5 fruit fly cellular contexts compared by ENCODE assay signal in the genomic region with DNA sequence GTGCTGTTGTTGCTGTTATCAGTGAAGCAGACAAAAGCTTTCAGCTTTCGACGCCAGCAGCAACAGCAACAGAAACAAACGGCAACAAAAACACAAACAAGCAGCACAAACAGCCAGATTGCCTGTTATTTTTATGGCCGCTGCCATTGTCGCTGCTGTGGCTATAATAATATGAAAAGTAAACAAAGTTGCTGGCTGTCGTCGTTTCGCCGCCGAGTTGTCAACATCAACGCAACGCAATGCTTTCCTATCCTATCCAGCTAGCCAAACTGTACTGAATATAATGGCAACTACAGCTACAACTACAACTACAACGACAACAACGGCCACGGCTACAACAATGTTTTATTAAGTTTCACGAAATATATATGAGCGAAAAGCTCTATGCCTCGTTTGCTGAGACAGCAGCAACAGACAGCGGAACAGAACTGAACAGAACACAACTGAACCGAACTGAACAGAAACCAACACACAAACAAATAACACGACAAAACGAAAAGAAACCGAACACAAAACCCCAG.
TF ChIP-seq lines count a peak whose summit lies in the region.

No protein-coding gene starts in this region.

- peak; percentile 21 for TF ChIP-seq CTCF in whole organism, embryonic (GFP tag; optimal IDR thresholded peaks at IDR 0.05; lab: Kevin White, UChicago)

TF ChIP-seq in whole organism, adult, 20 proteins besides CTCF, POLR2A, EP300 and RAD21 (continues in another document):
- TF ChIP-seq bab1 (GFP tag; optimal IDR thresholded peaks at IDR 0.05; lab: Kevin White, UChicago) (peak; percentile 89), toe (GFP tag; optimal IDR thresholded peaks at IDR 0.05; lab: Kevin White, UChicago) (no peak), Clk (GFP tag; optimal IDR thresholded peaks at IDR 0.05; lab: Kevin White, UChicago) (peak; percentile 27), CG7045 (GFP tag; optimal IDR thresholded peaks at IDR 0.05; lab: Kevin White, UChicago) (peak; percentile 29), CG7101 (tag; optimal IDR thresholded peaks at IDR 0.05; lab: Kevin White, UChicago) (peak; percentile 48), cnc (optimal IDR thresholded peaks at IDR 0.05; lab: Kevin White, UChicago) (no peak), ovo (GFP tag; optimal IDR thresholded peaks at IDR 0.05; lab: Kevin White, UChicago) (peak; percentile 3), CG33017 (tag; optimal IDR thresholded peaks at IDR 0.05; lab: Kevin White, UChicago) (no peak), CG12768 (GFP tag; optimal IDR thresholded peaks at IDR 0.05; lab: Kevin White, UChicago) (no peak), CG14711 (tag; optimal IDR thresholded peaks at IDR 0.05; lab: Kevin White, UChicago) (peak; percentile 41), Crg-1 (GFP tag; optimal IDR thresholded peaks at IDR 0.05; lab: Kevin White, UChicago) (peak; percentile 64), Hr96 (GFP tag; optimal IDR thresholded peaks at IDR 0.05; lab: Kevin White, UChicago) (no peak), kay (GFP tag; lab: Kevin White, UChicago; ENCODE audit: borderline replicate concordance) (peak; percentile 90), CG11617 (GFP tag; optimal IDR thresholded peaks at IDR 0.05; lab: Kevin White, UChicago) (peak; percentile 8), Mnt (GFP tag; optimal IDR thresholded peaks at IDR 0.05; lab: Kevin White, UChicago) (no peak), pad (GFP tag; optimal IDR thresholded peaks at IDR 0.05; lab: Kevin White, UChicago) (no peak), CG1620 (GFP tag; optimal IDR thresholded peaks at IDR 0.05; lab: Kevin White, UChicago) (no peak)

TF ChIP-seq in whole organism, embryonic, 481 proteins besides CTCF, POLR2A, EP300 and RAD21 (continues in another document):
- TF ChIP-seq CG3995 (GFP tag; optimal IDR thresholded peaks at IDR 0.05; lab: Kevin White, UChicago) (no peak), CG2712 (tag; optimal IDR thresholded peaks at IDR 0.05; lab: Kevin White, UChicago) (no peak), dm (GFP tag; optimal IDR thresholded peaks at IDR 0.05; lab: Kevin White, UChicago) (no peak), CG6813 (GFP tag; optimal IDR thresholded peaks at IDR 0.05; lab: Kevin White, UChicago) (peak; percentile 49), sd (tag; optimal IDR thresholded peaks at IDR 0.05; lab: Kevin White, UChicago) (peak; percentile 59), otp (GFP tag; IDR thresholded peaks at IDR 0.05; lab: Robert Waterston, UW) (no peak), kay (GFP tag; optimal IDR thresholded peaks at IDR 0.05; lab: Kevin White, UChicago) (no peak), PHDP (tag; optimal IDR thresholded peaks at IDR 0.05; lab: Kevin White, UChicago) (peak; percentile 55), grn (GFP tag; optimal IDR thresholded peaks at IDR 0.05; lab: Kevin White, UChicago) (no peak), Lpt (GFP tag; optimal IDR thresholded peaks at IDR 0.05; lab: Kevin White, UChicago) (no peak), CG6272 (GFP tag; IDR thresholded peaks at IDR 0.05; lab: Robert Waterston, UW) (no peak), Atf3 (GFP tag; optimal IDR thresholded peaks at IDR 0.05; lab: Kevin White, UChicago) (no peak), kni (GFP tag; optimal IDR thresholded peaks at IDR 0.05; lab: Kevin White, UChicago) (peak; percentile 50), CG31388 (GFP tag; optimal IDR thresholded peaks at IDR 0.05; lab: Kevin White, UChicago) (no peak), bab2 (GFP tag; optimal IDR thresholded peaks at IDR 0.05; lab: Kevin White, UChicago) (no peak), ro (GFP tag; IDR thresholded peaks at IDR 0.05; lab: Robert Waterston, UW) (no peak), ssp (GFP tag; IDR thresholded peaks at IDR 0.05; lab: Robert Waterston, UW) (no peak), nerfin-2 (GFP tag; IDR thresholded peaks at IDR 0.05; lab: Robert Waterston, UW; ENCODE audit: partially characterized antibody) (no peak)

TF ChIP-seq in whole organism, prepupa, 60 proteins besides CTCF, POLR2A, EP300 and RAD21 (continues in another document):
- TF ChIP-seq CG1621 (tag; optimal IDR thresholded peaks at IDR 0.05; lab: Kevin White, UChicago) (no peak), Eip78C (GFP tag; lab: Kevin White, UChicago) (peak; percentile 39), dac (GFP tag; optimal IDR thresholded peaks at IDR 0.05; lab: Kevin White, UChicago) (no peak), Eip75B (GFP tag; optimal IDR thresholded peaks at IDR 0.05; lab: Kevin White, UChicago) (no peak), CG6854 (GFP tag; optimal IDR thresholded peaks at IDR 0.05; lab: Kevin White, UChicago) (peak; percentile 11), eg (GFP tag; IDR thresholded peaks at IDR 0.05; lab: Robert Waterston, UW) (0 out of 3 replicates have a peak, but pooled peaks have one; percentile 24), OdsH (GFP tag; optimal IDR thresholded peaks at IDR 0.05; lab: Kevin White, UChicago) (no peak), Ets96B (tag; optimal IDR thresholded peaks at IDR 0.05; lab: Kevin White, UChicago) (no peak), net (GFP tag; optimal IDR thresholded peaks at IDR 0.05; lab: Kevin White, UChicago) (no peak), CG15336 (GFP tag; IDR thresholded peaks at IDR 0.05; lab: Robert Waterston, UW) (peak; percentile 40), cyc (GFP tag; optimal IDR thresholded peaks at IDR 0.05; lab: Kevin White, UChicago) (no peak), Hr39 (GFP tag; optimal IDR thresholded peaks at IDR 0.05; lab: Kevin White, UChicago) (no peak), Sox14 (GFP tag; optimal IDR thresholded peaks at IDR 0.05; lab: Kevin White, UChicago) (peak; percentile 3), fkh (GFP tag; optimal IDR thresholded peaks at IDR 0.05; lab: Kevin White, UChicago) (peak; percentile 94), CG7368 (GFP tag; optimal IDR thresholded peaks at IDR 0.05; lab: Kevin White, UChicago) (no peak), CG6163 (GFP tag; IDR thresholded peaks at IDR 0.05; lab: Robert Waterston, UW) (0 out of 3 replicates have a peak, but pooled peaks have one; percentile 30), lz (GFP tag; optimal IDR thresholded peaks at IDR 0.05; lab: Kevin White, UChicago) (no peak), CG6276 (GFP tag; optimal IDR thresholded peaks at IDR 0.05; lab: Kevin White, UChicago) (peak; percentile 55)

TF ChIP-seq in whole organism, pupa, 21 proteins besides CTCF, POLR2A, EP300 and RAD21:
- peak; percentile 29; the same call in 1 of the 2 replicates for TF ChIP-seq Ets98B (GFP tag; IDR thresholded peaks at IDR 0.05; lab: Robert Waterston, UW)
- no peak for TF ChIP-seq CG8301 (tag; optimal IDR thresholded peaks at IDR 0.05; lab: Kevin White, UChicago)
- no peak for TF ChIP-seq Snoo (tag; optimal IDR thresholded peaks at IDR 0.05; lab: Kevin White, UChicago)
- TF ChIP-seq CG4496 (GFP tag; IDR thresholded peaks at IDR 0.05; lab: Robert Waterston, UW), result 0 out of 3 replicates have a peak, but pooled peaks have one; percentile 21
- TF ChIP-seq CG8159 (tag; optimal IDR thresholded peaks at IDR 0.05; lab: Kevin White, UChicago), result no peak
- TF ChIP-seq CG10348 (GFP tag; IDR thresholded peaks at IDR 0.05; lab: Robert Waterston, UW), result no peak
- no peak for TF ChIP-seq EcR (GFP tag; optimal IDR thresholded peaks at IDR 0.05; lab: Kevin White, UChicago)
- no peak for TF ChIP-seq Pif1B (GFP tag; optimal IDR thresholded peaks at IDR 0.05; lab: Kevin White, UChicago)
- peak; percentile 35 for TF ChIP-seq Pif1A (GFP tag; optimal IDR thresholded peaks at IDR 0.05; lab: Kevin White, UChicago)

TF ChIP-seq in whole organism, wandering third instar larva, 38 proteins besides CTCF, POLR2A, EP300 and RAD21:
- TF ChIP-seq Hnf4 (GFP tag; optimal IDR thresholded peaks at IDR 0.05; lab: Kevin White, UChicago), result peak; percentile 33
- no peak for TF ChIP-seq N (GFP tag; optimal IDR thresholded peaks at IDR 0.05; lab: Kevin White, UChicago)
